Worm (Caenorhabditis elegans) whole organism, L1 larva: ENCODE measurements around the gene sdc-1.

Experiments used
- F16B12.6 ChIP-seq: fragments of 150-350 bp; optimal IDR thresholded peaks from 2 replicates; lab custom pipeline; 2014; ENCODE audit warnings: missing biosample characterization, missing genetic modification characterization
- Y116A8C.19 ChIP-seq: sonication (generic microtip); optimal IDR thresholded peaks from 2 replicates; lab custom pipeline; 2016; ENCODE audit warnings: missing compliant biosample characterization, missing genetic modification characterization, borderline replicate concordance
- alr-1 ChIP-seq: fragments of 200-800 bp; sonication (Bioruptor generic); optimal IDR thresholded peaks from 2 replicates; lab custom pipeline; 2018; ENCODE audit warnings: borderline replicate concordance, mild to moderate bottlenecking, missing genetic modification characterization, missing compliant biosample characterization
- ceh-63 ChIP-seq: fragments of 200-800 bp; sonication (Bioruptor generic); optimal IDR thresholded peaks from 2 replicates; lab custom pipeline; 2018; ENCODE audit warnings: mild to moderate bottlenecking, missing genetic modification characterization, missing compliant biosample characterization
- ceh-8 ChIP-seq: fragments of 200-800 bp; sonication (Bioruptor generic); optimal IDR thresholded peaks from 2 replicates; lab custom pipeline; 2018; ENCODE audit warnings: mild to moderate bottlenecking, missing genetic modification characterization, moderate library complexity, missing compliant biosample characterization
- ceh-82 ChIP-seq, 3 experiments: fragments of 150-350 bp in 1 of 3; sonication (generic microtip) in 2 of 3; optimal IDR thresholded peaks; 2 replicates each; lab custom pipeline; 2014 to 2017; ENCODE audit warnings: missing biosample characterization in 3 of 3, missing genetic modification characterization in 3 of 3
- dpl-1 ChIP-seq, 3 experiments: fragments of 150-350 bp in 2 of 3; sonication (generic microtip) in 1 of 3; optimal IDR thresholded peaks; 2 replicates each; lab custom pipeline; 2014 to 2017; ENCODE audit warnings: missing biosample characterization in 3 of 3, missing genetic modification characterization in 3 of 3, missing genetic modification reagents in 3 of 3
- dsc-1 ChIP-seq: sonication (generic microtip); optimal IDR thresholded peaks from 2 replicates; lab custom pipeline; 2016; ENCODE audit warnings: mild to moderate bottlenecking, missing genetic modification characterization, missing compliant biosample characterization
- efl-1 ChIP-seq, 4 experiments: fragments of 150-350 bp; optimal IDR thresholded peaks in 3 of 4; peaks in 1 of 4; 1 replicate in 1 of 4; 2 replicates in 3 of 4; lab custom pipeline; 2014; ENCODE audit warnings: missing biosample characterization in 2 of 4, missing genetic modification characterization in 2 of 4, missing genetic modification reagents in 2 of 4
- efl-3 ChIP-seq: fragments of 200-800 bp; sonication (Bioruptor generic); optimal IDR thresholded peaks from 2 replicates; lab custom pipeline; 2018; ENCODE audit warnings: mild to moderate bottlenecking, missing genetic modification characterization, missing compliant biosample characterization
- egl-27 ChIP-seq, 2 experiments: fragments of 150-350 bp in 1 of 2; sonication (generic microtip); optimal IDR thresholded peaks; 3 replicates each; lab custom pipeline; 2017 to 2018; ENCODE audit warnings: missing biosample characterization in 2 of 2, missing genetic modification characterization in 2 of 2, missing genetic modification reagents in 2 of 2
- elt-2 ChIP-seq: sonication (generic microtip); optimal IDR thresholded peaks from 2 replicates; lab custom pipeline; 2016; ENCODE audit warnings: missing genetic modification characterization, mild to moderate bottlenecking, inconsistent platforms, missing compliant biosample characterization, missing genetic modification reagents
- fkh-10 ChIP-seq: sonication (generic microtip); optimal IDR thresholded peaks from 2 replicates; lab custom pipeline; 2017; ENCODE audit warnings: missing biosample characterization, missing genetic modification reagents, missing genetic modification characterization
- fkh-8 ChIP-seq: sonication (generic microtip); optimal IDR thresholded peaks from 2 replicates; lab custom pipeline; 2016; ENCODE audit warnings: mild to moderate bottlenecking, missing genetic modification characterization, missing compliant biosample characterization
- fos-1 ChIP-seq: fragments of 150-350 bp; optimal IDR thresholded peaks from 2 replicates; lab custom pipeline; 2014; ENCODE audit warnings: missing biosample characterization, missing genetic modification characterization
- grh-1 ChIP-seq: fragments of 200-800 bp; sonication (Bioruptor generic); IDR thresholded peaks from 2 replicates; pipeline ENCODE4 v1.3.6; 2022; ENCODE audit warnings: missing genetic modification reagents, missing genetic modification characterization, missing compliant biosample characterization
- irx-1 ChIP-seq: sonication (generic microtip); optimal IDR thresholded peaks from 2 replicates; lab custom pipeline; 2016; ENCODE audit warnings: missing genetic modification characterization, missing compliant biosample characterization
- isw-1 ChIP-seq: fragments of 200-800 bp; sonication (Bioruptor generic); IDR thresholded peaks from 2 replicates; pipeline ENCODE4 v1.3.6; 2022; ENCODE audit warnings: missing genetic modification characterization, missing compliant biosample characterization
- jun-1 ChIP-seq: fragments of 150-350 bp; optimal IDR thresholded peaks from 2 replicates; lab custom pipeline; 2014; ENCODE audit warnings: missing biosample characterization, missing genetic modification reagents, missing genetic modification characterization
- lin-14 ChIP-seq: fragments of 200-800 bp; sonication (Bioruptor generic); optimal IDR thresholded peaks from 2 replicates; lab custom pipeline; 2018; ENCODE audit warnings: mild to moderate bottlenecking, missing genetic modification characterization, moderate library complexity, missing compliant biosample characterization
- lin-35 ChIP-seq, 2 experiments: fragments of 150-350 bp; optimal IDR thresholded peaks; 2 replicates each; lab custom pipeline; 2014; ENCODE audit warnings: missing biosample characterization in 2 of 2, missing genetic modification characterization in 2 of 2, missing genetic modification reagents in 2 of 2
- lir-3 ChIP-seq: sonication (generic microtip); optimal IDR thresholded peaks from 2 replicates; lab custom pipeline; 2016; ENCODE audit warnings: mild to moderate bottlenecking, missing genetic modification characterization, moderate library complexity, missing compliant biosample characterization; ENCODE audit not compliant: poor library complexity
- lsy-2 ChIP-seq, 2 experiments: fragments of 150-350 bp; optimal IDR thresholded peaks; 2 replicates each; lab custom pipeline; 2014; ENCODE audit warnings: missing biosample characterization in 2 of 2, missing genetic modification characterization in 2 of 2
- mab-9 ChIP-seq: fragments of 200-800 bp; sonication (Bioruptor generic); IDR thresholded peaks from 2 replicates; pipeline ENCODE4 v1.3.6; 2022; ENCODE audit warnings: missing genetic modification reagents, missing genetic modification characterization, missing compliant biosample characterization
- mdl-1 ChIP-seq, 2 experiments: fragments of 150-350 bp; optimal IDR thresholded peaks; 2 replicates each; lab custom pipeline; 2014 to 2017; ENCODE audit warnings: missing biosample characterization in 2 of 2, missing genetic modification characterization in 2 of 2, inconsistent platforms in 1 of 2
- mef-2 ChIP-seq: fragments of 150-350 bp; optimal IDR thresholded peaks from 2 replicates; lab custom pipeline; 2014; ENCODE audit warnings: missing biosample characterization, missing genetic modification characterization
- nhr-12 ChIP-seq: sonication (generic microtip); optimal IDR thresholded peaks from 2 replicates; lab custom pipeline; 2017; ENCODE audit warnings: missing biosample characterization, missing genetic modification characterization
- nhr-20 ChIP-seq: sonication (generic microtip); optimal IDR thresholded peaks from 2 replicates; lab custom pipeline; 2016; ENCODE audit warnings: mild to moderate bottlenecking, missing genetic modification characterization, missing compliant biosample characterization
- nhr-71 ChIP-seq: sonication (generic microtip); optimal IDR thresholded peaks from 2 replicates; lab custom pipeline; 2016; ENCODE audit warnings: mild to moderate bottlenecking, missing genetic modification characterization, moderate library complexity, missing compliant biosample characterization
- nhr-77 ChIP-seq: fragments of 150-350 bp; optimal IDR thresholded peaks from 2 replicates; lab custom pipeline; 2014; ENCODE audit warnings: missing biosample characterization, missing genetic modification characterization
- nhr-84 ChIP-seq: sonication (generic microtip); optimal IDR thresholded peaks from 2 replicates; lab custom pipeline; 2017; ENCODE audit warnings: missing biosample characterization, missing genetic modification characterization
- nhr-90 ChIP-seq: sonication (generic microtip); optimal IDR thresholded peaks from 2 replicates; lab custom pipeline; 2016; ENCODE audit warnings: mild to moderate bottlenecking, missing genetic modification characterization, missing compliant biosample characterization; ENCODE audit not compliant: poor library complexity
- skn-1 ChIP-seq: fragments of 150-350 bp; optimal IDR thresholded peaks from 2 replicates; lab custom pipeline; 2014; ENCODE audit warnings: missing biosample characterization, missing genetic modification characterization
- snu-23 ChIP-seq: sonication (generic microtip); optimal IDR thresholded peaks from 2 replicates; lab custom pipeline; 2016; ENCODE audit warnings: missing genetic modification characterization, missing compliant biosample characterization
- sptf-1 ChIP-seq: fragments of 150-350 bp; optimal IDR thresholded peaks from 2 replicates; lab custom pipeline; 2014; ENCODE audit warnings: missing biosample characterization, missing genetic modification characterization
- sup-37 ChIP-seq: fragments of 200-800 bp; sonication (Bioruptor generic); optimal IDR thresholded peaks from 2 replicates; lab custom pipeline; 2018; ENCODE audit warnings: mild to moderate bottlenecking, missing genetic modification characterization, missing compliant biosample characterization
- swsn-7 ChIP-seq: sonication (generic microtip); optimal IDR thresholded peaks from 2 replicates; lab custom pipeline; 2016; ENCODE audit warnings: missing genetic modification characterization, missing compliant biosample characterization
- tbx-2 ChIP-seq: sonication (generic microtip); optimal IDR thresholded peaks from 2 replicates; lab custom pipeline; 2016; ENCODE audit warnings: missing genetic modification characterization, missing compliant biosample characterization
- tlp-1 ChIP-seq: fragments of 150-350 bp; optimal IDR thresholded peaks from 2 replicates; lab custom pipeline; 2014; ENCODE audit warnings: missing biosample characterization, missing genetic modification characterization
- unc-130 ChIP-seq: fragments of 150-350 bp; optimal IDR thresholded peaks from 2 replicates; lab custom pipeline; 2017; ENCODE audit warnings: missing biosample characterization, missing genetic modification characterization, inconsistent platforms
- unc-86 ChIP-seq: sonication (generic microtip); optimal IDR thresholded peaks from 2 replicates; lab custom pipeline; 2016; ENCODE audit warnings: missing genetic modification characterization, missing compliant biosample characterization
- vab-15 ChIP-seq: sonication (generic microtip); optimal IDR thresholded peaks from 2 replicates; lab custom pipeline; 2017; ENCODE audit warnings: missing genotype, mild to moderate bottlenecking, missing genetic modification characterization, missing compliant biosample characterization
- xbp-1 ChIP-seq: sonication (generic microtip); optimal IDR thresholded peaks from 2 replicates; lab custom pipeline; 2016; ENCODE audit warnings: missing genetic modification characterization, missing compliant biosample characterization
- zip-4 ChIP-seq: fragments of 200-800 bp; sonication (Bioruptor generic); optimal IDR thresholded peaks from 2 replicates; lab custom pipeline; 2018; ENCODE audit warnings: mild to moderate bottlenecking, missing genetic modification characterization, moderate library complexity, missing compliant biosample characterization
- ztf-11 ChIP-seq, 2 experiments: sonication (generic microtip); optimal IDR thresholded peaks; 2 replicates each; lab custom pipeline; 2016 to 2017; ENCODE audit warnings: missing genetic modification characterization in 2 of 2, missing biosample characterization in 1 of 2, missing compliant biosample characterization in 1 of 2

The sdc-1 gene

ce11 chrX:16258503-16258902, 17.1 kb upstream of the sdc-1 start:
- no peak for TF ChIP-seq tlp-1
- no peak for TF ChIP-seq fos-1 (tag; lab: Kevin White, UChicago)
- TF ChIP-seq irx-1 (tag; lab: Kevin White, UChicago): no peak
- TF ChIP-seq ztf-11 (tag; optimal IDR thresholded peaks at IDR 0.05; lab: Kevin White, UChicago): no peak

DNA sequence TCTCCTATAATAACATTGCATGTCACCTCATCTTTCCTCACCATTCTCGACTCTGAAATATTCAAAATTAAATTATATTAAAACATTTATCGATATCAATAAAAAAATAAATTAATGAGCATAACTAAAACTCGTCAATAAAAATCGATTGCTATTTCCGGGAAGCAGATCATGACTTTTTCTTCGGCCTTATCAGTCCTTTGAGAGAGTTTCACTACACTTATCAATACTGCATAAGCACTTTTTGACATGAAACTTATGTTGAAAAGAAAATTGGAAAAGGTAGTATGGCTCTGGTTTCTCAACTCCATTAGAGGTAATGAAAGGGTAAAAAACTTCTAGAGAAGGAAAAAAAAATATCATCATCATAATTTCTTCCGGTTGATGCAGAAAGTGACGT, 15.5 kb upstream of the sdc-1 start:
- TF ChIP-seq elt-2: peak; percentile 43
- no peak for TF ChIP-seq fkh-10 (GFP tag; lab: Kevin White, UChicago)

DNA sequence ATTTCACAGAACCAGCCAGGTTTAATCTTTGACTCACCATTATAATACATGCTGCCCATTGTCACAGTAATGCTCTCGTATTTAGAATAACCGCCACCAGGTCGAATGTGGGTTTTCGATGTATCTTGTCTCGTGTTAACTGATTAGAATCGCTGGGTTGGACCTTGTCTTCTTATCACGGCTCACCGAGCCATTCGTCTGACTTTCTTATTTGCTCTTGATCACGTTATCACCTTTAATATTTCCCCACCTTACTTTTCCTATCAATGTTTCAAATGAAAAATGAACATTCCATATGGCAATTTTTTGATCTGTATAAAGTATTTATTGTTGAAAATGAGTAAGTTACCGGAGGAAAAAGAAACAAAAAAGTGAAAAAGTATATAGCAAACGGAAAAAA, 13.6 kb upstream of the sdc-1 start, which contains the start of gene sgk-1:
Gene sgk-1 (minus strand): TSS at position 130 of the 400 bp plus-strand sequence.
- TF ChIP-seq mdl-1 (tag; optimal IDR thresholded peaks at IDR 0.05; lab: Kevin White, UChicago): no peak
- TF ChIP-seq elt-2: peak; percentile 40
- TF ChIP-seq fkh-10 (GFP tag; lab: Kevin White, UChicago): no peak
- peak in 1 of 2 experiments; percentile 13 for TF ChIP-seq lin-35 (GFP tag; optimal IDR thresholded peaks at IDR 0.05; lab: Kevin White, UChicago)
- peak; percentile 9 for TF ChIP-seq nhr-71 (tag; lab: Kevin White, UChicago)
- TF ChIP-seq ceh-8 (GFP tag; lab: Kevin White, UChicago): no peak
- no peak for TF ChIP-seq nhr-77
- no peak for TF ChIP-seq unc-86
- peak; percentile 7 for TF ChIP-seq nhr-90 (tag; lab: Kevin White, UChicago)
- no peak for TF ChIP-seq dsc-1 (tag; lab: Kevin White, UChicago)
- TF ChIP-seq dpl-1 (GFP tag; optimal IDR thresholded peaks at IDR 0.05; lab: Kevin White, UChicago): no peak
- no peak for TF ChIP-seq nhr-20
- TF ChIP-seq egl-27 (tag; optimal IDR thresholded peaks at IDR 0.05; lab: Kevin White, UChicago): no peak
- no peak for TF ChIP-seq nhr-84 (tag; lab: Kevin White, UChicago)
- TF ChIP-seq, all 84 proteins: peak for 4

DNA sequence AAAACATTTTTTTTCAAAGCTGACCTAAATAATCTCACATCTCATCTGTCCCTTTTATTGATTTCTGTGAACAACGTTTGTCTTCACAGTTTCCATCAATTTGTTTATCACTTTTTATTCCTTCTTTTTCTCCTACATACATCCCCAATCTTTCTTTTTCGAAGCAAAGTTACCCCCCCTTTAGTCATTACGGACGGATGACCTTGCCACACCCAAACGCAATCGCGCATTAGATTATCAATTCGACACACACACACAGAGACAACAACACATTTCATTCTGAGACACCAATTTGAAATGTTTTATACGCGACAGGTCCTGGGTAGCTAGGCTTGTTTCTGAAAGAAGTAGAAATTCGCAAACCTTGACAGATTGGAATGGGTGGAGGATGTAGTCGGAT, 12.3 kb upstream of the sdc-1 start:
- TF ChIP-seq nhr-90 (tag; lab: Kevin White, UChicago): peak; percentile 53
- TF ChIP-seq skn-1 (tag; lab: Kevin White, UChicago): no peak
- no peak for TF ChIP-seq grh-1 (GFP tag; lab: Robert Waterston, UW)
- no peak for TF ChIP-seq efl-1 (optimal IDR thresholded peaks at IDR 0.05; lab: Kevin White, UChicago)
- TF ChIP-seq efl-1 (GFP tag; optimal IDR thresholded peaks at IDR 0.05 in 1 of 2; lab: Kevin White, UChicago): no peak
- no peak for TF ChIP-seq F16B12.6 (tag; lab: Kevin White, UChicago)
- TF ChIP-seq fkh-8: no peak
- peak; percentile 6 for TF ChIP-seq unc-130 (tag; lab: Kevin White, UChicago)
- TF ChIP-seq swsn-7 (tag; lab: Kevin White, UChicago): no peak
- TF ChIP-seq nhr-20: peak; percentile 27
- TF ChIP-seq isw-1 (GFP tag; lab: Robert Waterston, UW): no peak
- no peak for TF ChIP-seq ceh-63 (GFP tag; lab: Kevin White, UChicago)
- TF ChIP-seq nhr-84 (tag; lab: Kevin White, UChicago): no peak
- no peak for TF ChIP-seq jun-1
- TF ChIP-seq vab-15 (tag; lab: Kevin White, UChicago): no peak
- no peak for TF ChIP-seq dpl-1 (GFP tag; optimal IDR thresholded peaks at IDR 0.05; lab: Kevin White, UChicago)
- TF ChIP-seq sptf-1 (tag; lab: Kevin White, UChicago): no peak
- no peak for TF ChIP-seq tbx-2 (tag; lab: Kevin White, UChicago)
- TF ChIP-seq ceh-82 (tag; optimal IDR thresholded peaks at IDR 0.05; lab: Kevin White, UChicago): no peak
- no peak for TF ChIP-seq alr-1 (tag; lab: Kevin White, UChicago)
- no peak for TF ChIP-seq nhr-77
- TF ChIP-seq snu-23: peak; percentile 45
- TF ChIP-seq fkh-10 (GFP tag; lab: Kevin White, UChicago): no peak
- no peak for TF ChIP-seq zip-4 (GFP tag; lab: Kevin White, UChicago)
- TF ChIP-seq mab-9 (GFP tag; lab: Robert Waterston, UW): no peak
- TF ChIP-seq sup-37 (GFP tag; lab: Kevin White, UChicago): no peak
- TF ChIP-seq nhr-71 (tag; lab: Kevin White, UChicago): peak; percentile 36
- TF ChIP-seq lir-3: no peak
- no peak for TF ChIP-seq xbp-1 (tag; lab: Kevin White, UChicago)
- no peak for TF ChIP-seq Y116A8C.19
- peak; percentile 80 for TF ChIP-seq lin-14 (GFP tag; lab: Kevin White, UChicago)
- peak in 1 of 2 experiments; percentile 6 for TF ChIP-seq lsy-2 (tag; optimal IDR thresholded peaks at IDR 0.05; lab: Kevin White, UChicago)
- TF ChIP-seq efl-3 (GFP tag; lab: Kevin White, UChicago): no peak
- TF ChIP-seq nhr-12 (tag; lab: Kevin White, UChicago): no peak
- TF ChIP-seq dsc-1 (tag; lab: Kevin White, UChicago): no peak
- TF ChIP-seq mef-2 (tag; lab: Kevin White, UChicago): no peak
